Worm (Caenorhabditis elegans) whole organism, L4/young adult: ENCODE results near the gene ZC443.3.

Source experiments
- dao-5 ChIP-seq: sonication (generic microtip); optimal IDR thresholded peaks from 2 replicates; lab custom pipeline; 2016; ENCODE audit warnings: missing genotype, missing genetic modification characterization, moderate library complexity, missing compliant biosample characterization
- him-1 ChIP-seq: sonication (generic microtip); optimal IDR thresholded peaks from 2 replicates; lab custom pipeline; 2016; ENCODE audit warnings: missing genotype, missing genetic modification reagents, missing genetic modification characterization, missing compliant biosample characterization

DNA sequence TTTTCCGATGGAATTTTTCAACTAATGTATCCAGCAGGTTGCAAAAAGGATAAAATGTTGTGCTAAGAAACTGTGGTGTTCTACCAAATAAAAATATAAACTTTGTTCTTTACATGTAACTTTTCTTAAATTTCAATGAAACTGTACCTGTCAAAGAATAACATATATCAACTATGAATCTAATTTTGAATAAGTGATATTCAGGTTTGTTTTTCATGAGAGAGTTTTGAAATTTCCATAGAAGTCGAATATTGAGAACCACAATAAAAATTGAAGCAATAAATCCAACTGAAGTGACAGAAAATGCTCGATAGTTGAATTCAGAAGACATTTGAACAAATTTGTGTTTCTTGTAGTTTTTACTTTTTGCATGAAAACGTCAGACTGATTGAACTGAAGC lies 23.7 kb downstream of the ZC443.3 start, which contains the start of gene srbc-43:
- TF ChIP-seq him-1 (no peak), dao-5 (no peak)
